Fruit fly (Drosophila melanogaster): Measurements from ENCODE around the gene CG11927.

CG11927 gene

dm6 chr2L:4813023-4813339 lies 34.6 kb upstream of the CG11927 start (continued):
- TF ChIP-seq Blimp-1 (GFP tag; optimal IDR thresholded peaks at IDR 0.05) (peak; percentile 7), CG7372 (GFP tag; IDR thresholded peaks at IDR 0.05) (no peak), Ravus (GFP tag; IDR thresholded peaks at IDR 0.05) (no peak), al (GFP tag; IDR thresholded peaks at IDR 0.05) (no peak), toy (GFP tag; IDR thresholded peaks at IDR 0.05) (no peak), h (optimal IDR thresholded peaks at IDR 0.05) (no peak), hb (GFP tag; IDR thresholded peaks at IDR 0.05; ENCODE audit: partially characterized antibody) (0 out of 3 replicates have a peak, but pooled peaks have one; percentile 21), CG12659 (GFP tag; optimal IDR thresholded peaks at IDR 0.05) (no peak), MTF-1 (GFP tag; optimal IDR thresholded peaks at IDR 0.05; ENCODE audit: borderline replicate concordance) (no peak), zen (tag; optimal IDR thresholded peaks at IDR 0.05) (no peak), B-H2 (GFP tag; optimal IDR thresholded peaks at IDR 0.05) (no peak), CG1529 (GFP tag; optimal IDR thresholded peaks at IDR 0.05) (no peak), Dref (GFP tag; IDR thresholded peaks at IDR 0.05) (no peak), Oaz (GFP tag; IDR thresholded peaks at IDR 0.05) (no peak), sr (GFP tag; IDR thresholded peaks at IDR 0.05) (0 out of 3 replicates have a peak, but pooled peaks have one; percentile 3), cwo (GFP tag; optimal IDR thresholded peaks at IDR 0.05) (peak; percentile 6), Med (GFP tag) (no peak), Sox102F (GFP tag; optimal IDR thresholded peaks at IDR 0.05) (no peak), so (GFP tag; IDR thresholded peaks at IDR 0.05) (no peak), BEAF-32 (GFP tag; optimal IDR thresholded peaks at IDR 0.05) (no peak), CG3847 (GFP tag; IDR thresholded peaks at IDR 0.05) (no peak), CG18764 (GFP tag; optimal IDR thresholded peaks at IDR 0.05) (peak; percentile 48), Sry-β (GFP tag; optimal IDR thresholded peaks at IDR 0.05) (no peak), H2.0 (GFP tag; IDR thresholded peaks at IDR 0.05) (no peak), zfh1 (GFP tag; IDR thresholded peaks at IDR 0.05) (no peak), CG9437 (GFP tag; optimal IDR thresholded peaks at IDR 0.05) (no peak), ewg (GFP tag; optimal IDR thresholded peaks at IDR 0.05) (peak; percentile 38), scrt (GFP tag; optimal IDR thresholded peaks at IDR 0.05) (no peak), CG4820 (GFP tag; optimal IDR thresholded peaks at IDR 0.05) (no peak), CG8089 (GFP tag; optimal IDR thresholded peaks at IDR 0.05) (no peak), tll (GFP tag; optimal IDR thresholded peaks at IDR 0.05) (no peak), ken (GFP tag; IDR thresholded peaks at IDR 0.05) (0 out of 3 replicates have a peak, but pooled peaks have one; percentile 14), dmrt99B (tag; optimal IDR thresholded peaks at IDR 0.05) (no peak), CG3726 (GFP tag; IDR thresholded peaks at IDR 0.05) (no peak), stc (GFP tag; IDR thresholded peaks at IDR 0.05) (no peak), CG1792 (GFP tag; optimal IDR thresholded peaks at IDR 0.05) (no peak), Vsx1 (GFP tag; optimal IDR thresholded peaks at IDR 0.05) (no peak), CG5953 (GFP tag; IDR thresholded peaks at IDR 0.05) (0 out of 2 replicates have a peak, but pooled peaks have one; percentile 30), CG10565 (GFP tag; optimal IDR thresholded peaks at IDR 0.05) (no peak), shn (GFP tag; optimal IDR thresholded peaks at IDR 0.05) (no peak), cas (GFP tag; IDR thresholded peaks at IDR 0.05) (no peak), CG1233 (GFP tag; optimal IDR thresholded peaks at IDR 0.05) (peak; percentile 9), Ets97D (GFP tag; optimal IDR thresholded peaks at IDR 0.05) (no peak), trem (tag; optimal IDR thresholded peaks at IDR 0.05) (no peak), Mad (GFP tag; optimal IDR thresholded peaks at IDR 0.05) (no peak), Eip74EF (GFP tag; optimal IDR thresholded peaks at IDR 0.05) (no peak), z (GFP tag; IDR thresholded peaks at IDR 0.05) (0 out of 3 replicates have a peak, but pooled peaks have one; percentile 2), da (GFP tag; optimal IDR thresholded peaks at IDR 0.05) (peak; percentile 22), pb (GFP tag; optimal IDR thresholded peaks at IDR 0.05) (no peak)
